Worm (Caenorhabditis elegans) whole organism, L3 larva: Measurements from ENCODE around the gene Y49F6B.14.

Experiments used
- egl-5 ChIP-seq: fragments of 150-350 bp; optimal IDR thresholded peaks from 2 replicates; lab custom pipeline; 2017; ENCODE audit warnings: missing biosample characterization, missing genetic modification reagents, missing genetic modification characterization, inconsistent platforms
- pha-4 ChIP-seq: fragments of 150-350 bp; optimal IDR thresholded peaks from 2 replicates; lab custom pipeline; 2014; ENCODE audit warnings: missing biosample characterization, missing genetic modification reagents, missing genetic modification characterization
- unc-62 ChIP-seq: fragments of 150-350 bp; sonication (generic microtip); optimal IDR thresholded peaks from 4 replicates; lab custom pipeline; 2014; ENCODE audit warnings: missing biosample characterization, missing genetic modification reagents, missing genetic modification characterization

- TF ChIP-seq egl-5 (tag; lab: Kevin White, UChicago) (no peak), unc-62 (no peak), pha-4 (tag; lab: Kevin White, UChicago) (no peak)
These were observed 47.1 kb upstream of the Y49F6B.14 start, which contains the start of gene W10G11.3 for ce11 chrII:3562419-3562818.
